Fruit fly (Drosophila melanogaster) whole organism, embryonic: ENCODE measurements around the gene Use1.
A peak's percentile ranks its signal among the peaks of the same experiment; 100 is the strongest.

Experiments
- CG10543 ChIP-seq: fragments of 200-800 bp; sonication (Bioruptor generic); optimal IDR thresholded peaks from 3 replicates; lab custom pipeline; 2017; ENCODE audit warnings: missing biosample characterization, mild to moderate bottlenecking, missing genetic modification characterization, moderate library complexity
- CG11085 ChIP-seq: fragments of 200-800 bp; sonication (Bioruptor generic); IDR thresholded peaks from 2 replicates; pipeline ENCODE4 v1.3.6; 2022; ENCODE audit warnings: missing biosample characterization, missing genetic modification characterization
- CG11247 ChIP-seq: fragments of 200-800 bp; sonication (Bioruptor generic); IDR thresholded peaks from 2 replicates; pipeline ENCODE4 v1.3.6; 2022; ENCODE audit warnings: missing biosample characterization, missing genetic modification characterization
- CG12155 ChIP-seq: fragments of 200-800 bp; sonication (Bioruptor generic); optimal IDR thresholded peaks from 3 replicates; lab custom pipeline; 2016; ENCODE audit warnings: missing biosample characterization, missing genetic modification characterization
- CG12219 ChIP-seq: fragments of 200-800 bp; sonication (Bioruptor generic); optimal IDR thresholded peaks from 3 replicates; lab custom pipeline; 2018; ENCODE audit warnings: missing biosample characterization, mild to moderate bottlenecking, missing genetic modification characterization
- CG12659 ChIP-seq: fragments of 200-800 bp; sonication (Bioruptor generic); optimal IDR thresholded peaks from 3 replicates; lab custom pipeline; 2017; ENCODE audit warnings: mild to moderate bottlenecking, missing biosample characterization, missing genetic modification reagents, missing genetic modification characterization
- CG16863 ChIP-seq: fragments of 200-800 bp; sonication (Bioruptor generic); optimal IDR thresholded peaks from 3 replicates; lab custom pipeline; 2016; ENCODE audit warnings: missing biosample characterization, missing genetic modification characterization
- CG2199 ChIP-seq: fragments of 200-800 bp; sonication (Bioruptor generic); IDR thresholded peaks from 3 replicates; pipeline ENCODE4 v1.3.6; 2022; ENCODE audit warnings: missing biosample characterization, missing genetic modification characterization
- CG34224 ChIP-seq: fragments of 200-800 bp; sonication (Bioruptor generic); IDR thresholded peaks from 3 replicates; pipeline ENCODE4 v1.3.6; 2022; ENCODE audit warnings: missing biosample characterization, missing genetic modification characterization; ENCODE audit not compliant: partially characterized antibody
- CG4360 ChIP-seq: fragments of 200-800 bp; sonication (Bioruptor generic); IDR thresholded peaks from 2 replicates; pipeline ENCODE4 v1.3.6; 2022; ENCODE audit warnings: missing biosample characterization, missing genetic modification characterization
- CG5180 ChIP-seq: fragments of 200-800 bp; sonication (Bioruptor generic); optimal IDR thresholded peaks from 3 replicates; lab custom pipeline; 2017; ENCODE audit warnings: missing biosample characterization, missing genetic modification characterization, mild to moderate bottlenecking, moderate library complexity, missing genetic modification reagents
- CG8089 ChIP-seq: fragments of 200-800 bp; sonication (Bioruptor generic); optimal IDR thresholded peaks from 3 replicates; lab custom pipeline; 2016; ENCODE audit warnings: missing biosample characterization, missing genetic modification characterization
- CG8281 ChIP-seq: fragments of 200-800 bp; sonication (Bioruptor generic); optimal IDR thresholded peaks from 2 replicates; lab custom pipeline; 2018; ENCODE audit warnings: missing biosample characterization, mild to moderate bottlenecking, missing genetic modification characterization, moderate library complexity
- CG8359 ChIP-seq: fragments of 200-800 bp; sonication (Bioruptor generic); optimal IDR thresholded peaks from 2 replicates; lab custom pipeline; 2017; ENCODE audit warnings: missing biosample characterization, mild to moderate bottlenecking, missing genetic modification characterization, borderline replicate concordance
- CG9817 ChIP-seq: fragments of 200-800 bp; sonication (Bioruptor generic); optimal IDR thresholded peaks from 2 replicates; lab custom pipeline; 2018; ENCODE audit warnings: missing biosample characterization, mild to moderate bottlenecking, missing genetic modification characterization, moderate library complexity
- GATAe ChIP-seq: fragments of 200-800 bp; sonication (Bioruptor generic); conservative IDR thresholded peaks from 2 replicates; pipeline ENCODE4 v1.3.6; 2022; ENCODE audit warnings: missing biosample characterization, missing genetic modification characterization
- Gsc ChIP-seq: fragments of 200-800 bp; sonication (Bioruptor generic); IDR thresholded peaks from 2 replicates; pipeline ENCODE4 v1.3.6; 2022; ENCODE audit warnings: missing biosample characterization, missing genetic modification characterization
- HmgD ChIP-seq: fragments of 200-800 bp; sonication (Bioruptor generic); optimal IDR thresholded peaks from 3 replicates; lab custom pipeline; 2016; ENCODE audit warnings: missing biosample characterization, missing genetic modification characterization
- Neu2 ChIP-seq: fragments of 200-800 bp; sonication (Bioruptor generic); optimal IDR thresholded peaks from 3 replicates; lab custom pipeline; 2016; ENCODE audit warnings: missing biosample characterization, missing genetic modification characterization, borderline replicate concordance
- Nf-YB ChIP-seq: fragments of 200-800 bp; sonication (Bioruptor generic); optimal IDR thresholded peaks from 3 replicates; lab custom pipeline; 2019; ENCODE audit warnings: missing biosample characterization, mild to moderate bottlenecking, missing genetic modification characterization, moderate library complexity
- Nf-YC ChIP-seq: fragments of 200-800 bp; optimal IDR thresholded peaks from 3 replicates; lab custom pipeline; 2019; ENCODE audit warnings: missing biosample characterization, mild to moderate bottlenecking, missing genetic modification characterization, moderate library complexity
- Ptx1 ChIP-seq: fragments of 200-800 bp; sonication (Bioruptor generic); IDR thresholded peaks from 2 replicates; pipeline ENCODE4 v1.3.6; 2022; ENCODE audit warnings: missing biosample characterization, missing genetic modification characterization
- Rfx ChIP-seq: fragments of 200-800 bp; sonication (Bioruptor generic); IDR thresholded peaks from 2 replicates; pipeline ENCODE4 v1.3.6; 2022; ENCODE audit warnings: missing biosample characterization, missing genetic modification characterization
- Taf1 ChIP-seq: fragments of 200-800 bp; sonication (Bioruptor generic); IDR thresholded peaks from 2 replicates; pipeline ENCODE4 v1.3.6; 2022; ENCODE audit warnings: missing biosample characterization, missing genetic modification characterization
- Tbp ChIP-seq: fragments of >200 bp; optimal IDR thresholded peaks from 2 replicates; lab custom pipeline; 2018; ENCODE audit warnings: missing biosample characterization, missing genetic modification characterization
- Xrp1 ChIP-seq: fragments of 200-800 bp; sonication (Bioruptor generic); IDR thresholded peaks from 2 replicates; pipeline ENCODE4 v1.3.6; 2022; ENCODE audit warnings: missing biosample characterization, missing genetic modification characterization
- bsh ChIP-seq, 2 experiments: fragments of 200-800 bp; sonication (Bioruptor generic); optimal IDR thresholded peaks; 2 replicates each; lab custom pipeline; 2017 to 2018; ENCODE audit warnings: mild to moderate bottlenecking in 2 of 2, missing biosample characterization in 2 of 2, missing genetic modification characterization in 2 of 2, moderate library complexity in 1 of 2
- chinmo ChIP-seq: fragments of 200-800 bp; sonication (Bioruptor generic); IDR thresholded peaks from 4 replicates; pipeline ENCODE4 v1.3.6; 2022; ENCODE audit warnings: missing biosample characterization, missing genetic modification characterization; ENCODE audit not compliant: partially characterized antibody
- ci ChIP-seq: fragments of 200-800 bp; sonication (Bioruptor generic); IDR thresholded peaks from 3 replicates; pipeline ENCODE4 v1.3.6; 2022; ENCODE audit warnings: missing biosample characterization, missing genetic modification characterization
- crc ChIP-seq: fragments of 200-800 bp; sonication (Bioruptor generic); optimal IDR thresholded peaks from 2 replicates; lab custom pipeline; 2016; ENCODE audit warnings: missing biosample characterization, missing genetic modification characterization
- crol ChIP-seq: fragments of 200-800 bp; sonication (Bioruptor generic); IDR thresholded peaks from 2 replicates; pipeline ENCODE4 v1.3.6; 2022; ENCODE audit warnings: missing biosample characterization, missing genetic modification characterization
- disco-r ChIP-seq: fragments of 200-800 bp; sonication (Bioruptor generic); optimal IDR thresholded peaks from 2 replicates; lab custom pipeline; 2016; ENCODE audit warnings: missing biosample characterization, missing genetic modification characterization
- eve ChIP-seq, 2 experiments: fragments of >200 bp; optimal IDR thresholded peaks; 2 replicates each; lab custom pipeline; 2017; ENCODE audit warnings: missing biosample characterization in 2 of 2, missing genetic modification characterization in 2 of 2
- exex ChIP-seq: fragments of 200-800 bp; sonication (Bioruptor generic); optimal IDR thresholded peaks from 4 replicates; lab custom pipeline; 2018; ENCODE audit warnings: missing biosample characterization, mild to moderate bottlenecking, missing genetic modification characterization, moderate library complexity
- grn ChIP-seq: fragments of 200-800 bp; sonication (Bioruptor generic); optimal IDR thresholded peaks from 3 replicates; lab custom pipeline; 2017; ENCODE audit warnings: missing biosample characterization, missing genetic modification characterization
- gt ChIP-seq: fragments of 200-800 bp; sonication (Bioruptor generic); IDR thresholded peaks from 2 replicates; pipeline ENCODE4 v1.3.6; 2022; ENCODE audit warnings: missing biosample characterization, missing genetic modification characterization
- lab ChIP-seq: fragments of 200-800 bp; sonication (Bioruptor generic); optimal IDR thresholded peaks from 3 replicates; lab custom pipeline; 2017; ENCODE audit warnings: missing biosample characterization, missing genetic modification characterization, mild to moderate bottlenecking, moderate library complexity, missing genetic modification reagents
- mirr ChIP-seq: fragments of 200-800 bp; sonication (Bioruptor generic); optimal IDR thresholded peaks from 3 replicates; lab custom pipeline; 2018; ENCODE audit warnings: missing biosample characterization, mild to moderate bottlenecking, missing genetic modification characterization
- odd ChIP-seq: fragments of 200-800 bp; sonication (Bioruptor generic); optimal IDR thresholded peaks from 2 replicates; lab custom pipeline; 2017; ENCODE audit warnings: missing biosample characterization, mild to moderate bottlenecking, missing genetic modification characterization
- pan ChIP-seq, 4 experiments: fragments of >200 bp in 3 of 4; fragments of 200-800 bp in 1 of 4; sonication (Bioruptor generic) in 1 of 4; optimal IDR thresholded peaks in 3 of 4; IDR thresholded peaks in 1 of 4; 2 replicates each; pipeline versions ENCODE4 v1.3.6 to Lab custom; 2017 to 2022; ENCODE audit warnings: missing biosample characterization in 2 of 4, missing genetic modification characterization in 2 of 4, mixed read lengths in 1 of 4
- sd ChIP-seq: fragments of 200-800 bp; sonication (Bioruptor generic); optimal IDR thresholded peaks from 3 replicates; lab custom pipeline; 2018; ENCODE audit warnings: missing biosample characterization, mild to moderate bottlenecking, missing genetic modification characterization, moderate library complexity
- sob ChIP-seq: fragments of 200-800 bp; sonication (Bioruptor generic); IDR thresholded peaks from 2 replicates; pipeline ENCODE4 v1.3.6; 2022; ENCODE audit warnings: missing biosample characterization, missing genetic modification characterization
- sqz ChIP-seq: fragments of 200-800 bp; sonication (Bioruptor generic); optimal IDR thresholded peaks from 3 replicates; lab custom pipeline; 2018; ENCODE audit warnings: missing biosample characterization, mild to moderate bottlenecking, missing genetic modification characterization
- sr ChIP-seq: fragments of 200-800 bp; sonication (Bioruptor generic); IDR thresholded peaks from 3 replicates; pipeline ENCODE4 v1.3.6; 2022; ENCODE audit warnings: missing biosample characterization, missing genetic modification characterization
- sug ChIP-seq: fragments of 200-800 bp; optimal IDR thresholded peaks from 2 replicates; lab custom pipeline; 2019; ENCODE audit warnings: missing biosample characterization, mild to moderate bottlenecking, missing genetic modification characterization, moderate library complexity
- usp ChIP-seq: fragments of >200 bp; optimal IDR thresholded peaks from 2 replicates; lab custom pipeline; 2017; ENCODE audit warnings: missing biosample characterization, missing genetic modification characterization
- vvl ChIP-seq: fragments of 200-800 bp; sonication (Bioruptor generic); IDR thresholded peaks from 2 replicates; pipeline ENCODE4 v1.3.6; 2022; ENCODE audit warnings: missing biosample characterization, missing genetic modification characterization

Gene Use1

DNA sequence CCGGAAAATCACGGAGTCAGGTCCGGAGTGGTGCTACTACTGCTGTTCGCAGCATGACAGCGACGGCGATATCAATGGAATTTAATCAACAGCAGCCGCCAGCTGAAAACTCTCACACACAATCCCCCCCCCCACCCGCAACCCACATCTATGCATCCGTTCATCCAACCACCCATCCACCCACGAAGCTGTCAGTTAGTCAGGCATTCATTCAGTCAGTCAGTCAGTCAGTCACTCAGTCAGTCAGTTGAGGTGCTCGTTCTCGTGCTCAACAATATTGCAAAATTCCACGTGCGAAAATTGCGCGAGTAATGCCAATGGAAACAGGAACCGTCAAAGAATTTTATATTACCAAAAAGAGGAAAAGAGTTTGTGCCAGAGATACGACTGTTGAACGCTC is 21.3 kb downstream of the Use1 start:
- TF ChIP-seq CG11085 (GFP tag; lab: Robert Waterston, UW) (no peak), Neu2 (GFP tag; lab: Kevin White, UChicago) (no peak), Xrp1 (no peak), Ptx1 (GFP tag; lab: Robert Waterston, UW) (0 out of 2 replicates have a peak, but pooled peaks have one; percentile 8), bsh (GFP tag; optimal IDR thresholded peaks at IDR 0.05; lab: Kevin White, UChicago) (no peak), odd (GFP tag; lab: Kevin White, UChicago) (no peak), CG8089 (GFP tag; lab: Kevin White, UChicago) (no peak), CG16863 (GFP tag; lab: Kevin White, UChicago) (no peak), eve (GFP tag; optimal IDR thresholded peaks at IDR 0.05; lab: Kevin White, UChicago) (no peak), crol (GFP tag; lab: Robert Waterston, UW) (peak; percentile 41; the same call in 1 of the 2 replicates), sqz (no peak), CG8281 (tag; lab: Kevin White, UChicago) (peak; percentile 95), CG9817 (tag; lab: Kevin White, UChicago) (no peak), HmgD (GFP tag; lab: Kevin White, UChicago) (no peak), Taf1 (GFP tag; lab: Robert Waterston, UW) (no peak), Tbp (GFP tag; lab: Kevin White, UChicago) (no peak)

DNA sequence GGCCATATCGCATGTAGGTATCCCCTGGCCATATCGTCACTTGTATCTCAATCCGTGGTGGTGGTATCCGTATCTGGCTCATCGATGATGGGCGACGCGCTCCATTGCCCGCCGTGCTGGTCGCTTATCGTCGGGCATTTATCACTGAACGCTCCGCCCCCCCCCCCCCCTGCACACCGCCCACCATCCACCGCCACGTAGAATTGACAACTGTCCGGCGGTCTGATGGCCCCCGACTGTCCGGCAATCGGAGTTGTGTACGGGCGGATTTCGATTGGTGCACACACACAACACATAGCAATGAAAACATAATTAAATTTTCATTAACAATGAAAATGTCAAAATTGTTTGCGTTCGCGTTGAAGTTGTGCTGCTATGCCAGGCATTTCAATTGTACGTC is 22.6 kb downstream of the Use1 start:
- TF ChIP-seq grn, result peak; percentile 91
- 0 out of 3 replicates have a peak, but pooled peaks have one; percentile 21 for TF ChIP-seq sr (GFP tag; lab: Robert Waterston, UW)
- no peak for TF ChIP-seq gt (GFP tag; lab: Robert Waterston, UW)
- TF ChIP-seq ci (GFP tag; lab: Robert Waterston, UW), result peak; percentile 27; the same call in 2 of the 3 replicates
- TF ChIP-seq exex (tag; lab: Kevin White, UChicago), result peak; percentile 65
- TF ChIP-seq CG5180 (GFP tag; lab: Kevin White, UChicago), result no peak
- peak; percentile 63 for TF ChIP-seq sug (tag; lab: Kevin White, UChicago)
- TF ChIP-seq lab (GFP tag; lab: Kevin White, UChicago), result peak; percentile 69
- peak; percentile 87 for TF ChIP-seq crol (GFP tag; lab: Robert Waterston, UW)
- no peak for TF ChIP-seq CG12155 (GFP tag; lab: Kevin White, UChicago)
- TF ChIP-seq pan (optimal IDR thresholded peaks at IDR 0.05; lab: Kevin White, UChicago), result no peak
- peak in 1 of 2 experiments; percentile 33 for TF ChIP-seq pan (GFP tag; optimal IDR thresholded peaks at IDR 0.05 in 1 of 2, IDR thresholded peaks at IDR 0.05 in 1 of 2)
- no peak for TF ChIP-seq usp (GFP tag; lab: Kevin White, UChicago)
- peak; percentile 11 for TF ChIP-seq CG10543 (GFP tag; lab: Kevin White, UChicago)
- TF ChIP-seq sd, result peak; percentile 60
- TF ChIP-seq CG8359, result no peak
- peak; percentile 37 for TF ChIP-seq Nf-YC (tag; lab: Kevin White, UChicago)
- TF ChIP-seq CG2199 (GFP tag; lab: Robert Waterston, UW), result peak; percentile 80; the same call in 2 of the 3 replicates
- no peak for TF ChIP-seq CG34224 (GFP tag; lab: Robert Waterston, UW)
- no peak for TF ChIP-seq disco-r
- TF ChIP-seq Rfx (GFP tag; lab: Robert Waterston, UW), result no peak
- TF ChIP-seq Gsc, result no peak
- TF ChIP-seq CG4360, result no peak
- no peak for TF ChIP-seq CG12219 (GFP tag; lab: Kevin White, UChicago)
- TF ChIP-seq GATAe, result peak; percentile 70; the same call in 1 of the 2 replicates
- 0 out of 2 replicates have a peak, but pooled peaks have one; percentile 18 for TF ChIP-seq vvl (GFP tag; lab: Robert Waterston, UW)
- no peak for TF ChIP-seq CG11247 (GFP tag; lab: Robert Waterston, UW)
- TF ChIP-seq chinmo (GFP tag; lab: Robert Waterston, UW), result 0 out of 4 replicates have a peak, but pooled peaks have one; percentile 11
- TF ChIP-seq sob, result 0 out of 2 replicates have a peak, but pooled peaks have one; percentile 7
- no peak for TF ChIP-seq CG12659 (GFP tag; lab: Kevin White, UChicago)
- TF ChIP-seq crc, result no peak
- peak; percentile 40 for TF ChIP-seq Nf-YB (GFP tag; lab: Kevin White, UChicago)
- TF ChIP-seq mirr (GFP tag; lab: Kevin White, UChicago), result peak; percentile 42
